Worm (Caenorhabditis elegans) whole organism, L4 larva: ENCODE measurements around the gene F41G3.21.

Experiments used
- F26F4.8 ChIP-seq: fragments of 200-800 bp; sonication (Bioruptor generic); conservative IDR thresholded peaks from 2 replicates; pipeline ENCODE4 v1.3.6; 2022; ENCODE audit warnings: missing genetic modification characterization, missing compliant biosample characterization
- F37D6.2 ChIP-seq: sonication (generic microtip); optimal IDR thresholded peaks from 2 replicates; lab custom pipeline; 2016; ENCODE audit warnings: mild to moderate bottlenecking, missing genetic modification characterization, missing compliant biosample characterization
- F44E2.7 ChIP-seq: fragments of 200-800 bp; sonication (Bioruptor generic); IDR thresholded peaks from 2 replicates; pipeline ENCODE4 v2.1.2; 2022; ENCODE audit warnings: missing genetic modification characterization, missing compliant biosample characterization
- F49E8.2 ChIP-seq: sonication (generic microtip); optimal IDR thresholded peaks from 2 replicates; lab custom pipeline; 2016; ENCODE audit warnings: missing compliant biosample characterization, mild to moderate bottlenecking, missing genetic modification characterization, borderline replicate concordance
- R02D3.7 ChIP-seq: fragments of 150-350 bp; sonication (generic microtip); optimal IDR thresholded peaks from 3 replicates; lab custom pipeline; 2014; ENCODE audit warnings: missing biosample characterization, missing genetic modification characterization
- Y105C5A.15 ChIP-seq: fragments of 200-800 bp; sonication (Bioruptor generic); IDR thresholded peaks from 2 replicates; pipeline ENCODE4 v1.3.6; 2022; ENCODE audit warnings: missing genetic modification characterization, missing compliant biosample characterization
- Y5F2A.4 ChIP-seq: fragments of 200-800 bp; sonication (Bioruptor generic); optimal IDR thresholded peaks from 2 replicates; lab custom pipeline; 2018; ENCODE audit warnings: mild to moderate bottlenecking, missing genetic modification characterization, missing compliant biosample characterization
- aha-1 ChIP-seq: fragments of 150-350 bp; peaks from one replicate; lab custom pipeline; 2014; ENCODE audit warnings: missing biosample characterization, missing genetic modification characterization
- ama-1 ChIP-seq: fragments of 150-350 bp; optimal IDR thresholded peaks from 2 replicates; lab custom pipeline; 2014; ENCODE audit warnings: inconsistent platforms, mixed read lengths
- attf-4 ChIP-seq: sonication (generic microtip); optimal IDR thresholded peaks from 3 replicates; lab custom pipeline; 2017; ENCODE audit warnings: missing biosample characterization, missing genetic modification characterization
- ceh-20 ChIP-seq: fragments of 200-800 bp; sonication (Bioruptor generic); IDR thresholded peaks from 2 replicates; pipeline ENCODE4 v1.3.6; 2022; ENCODE audit warnings: missing genetic modification reagents, missing genetic modification characterization, missing compliant biosample characterization
- ceh-32 ChIP-seq: sonication (generic microtip); optimal IDR thresholded peaks from 2 replicates; lab custom pipeline; 2016; ENCODE audit warnings: mild to moderate bottlenecking, missing genetic modification characterization, missing compliant biosample characterization; ENCODE audit not compliant: poor library complexity
- ceh-44 ChIP-seq: fragments of 200-800 bp; sonication (Bioruptor generic); IDR thresholded peaks from 2 replicates; pipeline ENCODE4 v1.3.6; 2022; ENCODE audit warnings: missing genetic modification reagents, missing genetic modification characterization, missing compliant biosample characterization
- ctbp-1 ChIP-seq: fragments of 200-800 bp; sonication (Bioruptor generic); IDR thresholded peaks from 2 replicates; pipeline ENCODE4 v1.3.6; 2022; ENCODE audit warnings: missing genetic modification reagents, missing genetic modification characterization, missing compliant biosample characterization
- daf-12 ChIP-seq: fragments of 150-350 bp; optimal IDR thresholded peaks from 2 replicates; lab custom pipeline; 2014; ENCODE audit warnings: missing biosample characterization, missing genetic modification reagents, missing genetic modification characterization
- daf-16 ChIP-seq, 3 experiments: sonication (generic microtip); optimal IDR thresholded peaks; 2 replicates each; lab custom pipeline; 2016 to 2017; ENCODE audit warnings: missing genetic modification characterization in 3 of 3, missing genetic modification reagents in 3 of 3, mild to moderate bottlenecking in 2 of 3, missing compliant biosample characterization in 2 of 3, missing biosample characterization in 1 of 3, moderate library complexity in 1 of 3
- daf-19 ChIP-seq: fragments of 200-800 bp; sonication (Bioruptor generic); conservative IDR thresholded peaks from 2 replicates; pipeline ENCODE4 v1.3.6; 2022; ENCODE audit warnings: missing genetic modification characterization, missing compliant biosample characterization
- dmd-9 ChIP-seq: fragments of 200-800 bp; sonication (Bioruptor generic); IDR thresholded peaks from 2 replicates; pipeline ENCODE4 v1.3.6; 2022; ENCODE audit warnings: missing genetic modification reagents, missing genetic modification characterization, missing compliant biosample characterization
- dpl-1 ChIP-seq: fragments of 150-350 bp; optimal IDR thresholded peaks from 2 replicates; lab custom pipeline; 2014; ENCODE audit warnings: missing biosample characterization, missing genetic modification reagents, missing genetic modification characterization
- duxl-1 ChIP-seq: sonication (generic microtip); optimal IDR thresholded peaks from 2 replicates; lab custom pipeline; 2016; ENCODE audit warnings: mild to moderate bottlenecking, missing genetic modification characterization, moderate library complexity, missing compliant biosample characterization; ENCODE audit not compliant: poor library complexity
- dve-1 ChIP-seq: sonication (generic microtip); optimal IDR thresholded peaks from 2 replicates; lab custom pipeline; 2017; ENCODE audit warnings: antibody characterized with exemption, mild to moderate bottlenecking, missing genetic modification characterization, missing compliant biosample characterization; ENCODE audit not compliant: insufficient read depth
- egl-43 ChIP-seq: fragments of 200-800 bp; sonication (Bioruptor generic); IDR thresholded peaks from 2 replicates; pipeline ENCODE4 v1.3.6; 2022; ENCODE audit warnings: missing genetic modification reagents, missing genetic modification characterization, missing compliant biosample characterization
- fkh-10 ChIP-seq: fragments of 150-350 bp; optimal IDR thresholded peaks from 2 replicates; lab custom pipeline; 2014; ENCODE audit warnings: missing biosample characterization, missing genetic modification reagents, missing genetic modification characterization
- fos-1 ChIP-seq: fragments of 150-350 bp; optimal IDR thresholded peaks from 2 replicates; lab custom pipeline; 2014; ENCODE audit warnings: missing biosample characterization, missing genetic modification characterization
- hif-1 ChIP-seq, 2 experiments: sonication (generic microtip); optimal IDR thresholded peaks; 2 replicates each; lab custom pipeline; 2016 to 2017; ENCODE audit warnings: missing compliant biosample characterization in 2 of 2, missing genetic modification characterization in 2 of 2, missing genetic modification reagents in 2 of 2, missing genotype in 2 of 2, mild to moderate bottlenecking in 1 of 2
- hlh-30 ChIP-seq: sonication (generic microtip); optimal IDR thresholded peaks from 2 replicates; lab custom pipeline; 2017; ENCODE audit warnings: antibody characterized with exemption, mild to moderate bottlenecking, missing genetic modification characterization, missing compliant biosample characterization; ENCODE audit not compliant: insufficient read depth
- hmg-1.1 ChIP-seq: fragments of 200-800 bp; sonication (Bioruptor generic); IDR thresholded peaks from 2 replicates; pipeline ENCODE4 v1.3.6; 2022; ENCODE audit warnings: missing genetic modification reagents, missing genetic modification characterization, missing compliant biosample characterization
- lim-7 ChIP-seq: fragments of 200-800 bp; sonication (Bioruptor generic); IDR thresholded peaks from 2 replicates; pipeline ENCODE4 v1.3.6; 2022; ENCODE audit warnings: missing genetic modification characterization, missing compliant biosample characterization
- lin-13 ChIP-seq: fragments of 150-350 bp; optimal IDR thresholded peaks from 2 replicates; lab custom pipeline; 2014; ENCODE audit warnings: missing biosample characterization, missing genetic modification reagents, missing genetic modification characterization
- lin-39 ChIP-seq: fragments of 150-350 bp; optimal IDR thresholded peaks from 2 replicates; lab custom pipeline; 2014; ENCODE audit warnings: missing biosample characterization, missing genetic modification reagents, missing genetic modification characterization
- mdt-29 ChIP-seq: fragments of 200-800 bp; sonication (Bioruptor generic); IDR thresholded peaks from 2 replicates; pipeline ENCODE4 v1.3.6; 2022; ENCODE audit warnings: missing genetic modification reagents, missing genetic modification characterization, missing compliant biosample characterization
- nhr-10 ChIP-seq: fragments of 150-350 bp; optimal IDR thresholded peaks from 2 replicates; lab custom pipeline; 2014; ENCODE audit warnings: missing biosample characterization, missing genetic modification characterization
- nhr-237 ChIP-seq: sonication (generic microtip); optimal IDR thresholded peaks from 2 replicates; lab custom pipeline; 2017; ENCODE audit warnings: missing biosample characterization, missing genetic modification characterization
- nhr-28 ChIP-seq: fragments of 150-350 bp; optimal IDR thresholded peaks from 2 replicates; lab custom pipeline; 2014; ENCODE audit warnings: missing biosample characterization, missing genetic modification characterization
- nhr-41 ChIP-seq: fragments of 200-800 bp; sonication (Bioruptor generic); IDR thresholded peaks from 2 replicates; pipeline ENCODE4 v1.3.6; 2022; ENCODE audit warnings: missing genetic modification reagents, missing genetic modification characterization, missing compliant biosample characterization
- nhr-6 ChIP-seq: fragments of 150-350 bp; optimal IDR thresholded peaks from 2 replicates; lab custom pipeline; 2014; ENCODE audit warnings: missing biosample characterization, missing genetic modification characterization
- php-3 ChIP-seq: fragments of 200-800 bp; sonication (Bioruptor generic); IDR thresholded peaks from 2 replicates; pipeline ENCODE4 v1.3.6; 2022; ENCODE audit warnings: missing genetic modification reagents, missing genetic modification characterization, missing compliant biosample characterization
- pqm-1 ChIP-seq: sonication (generic microtip); optimal IDR thresholded peaks from 2 replicates; lab custom pipeline; 2017; ENCODE audit warnings: missing biosample characterization, missing genetic modification characterization
- sdz-12 ChIP-seq: fragments of 200-800 bp; sonication (Bioruptor generic); optimal IDR thresholded peaks from 2 replicates; lab custom pipeline; 2018; ENCODE audit warnings: mild to moderate bottlenecking, missing genetic modification characterization, missing compliant biosample characterization
- snpc-1.2 ChIP-seq: fragments of 200-800 bp; sonication (Bioruptor generic); IDR thresholded peaks from 2 replicates; pipeline ENCODE4 v1.3.6; 2022; ENCODE audit warnings: missing genetic modification reagents, missing genetic modification characterization, missing compliant biosample characterization
- snpc-4 ChIP-seq: fragments of 150-350 bp; optimal IDR thresholded peaks from 2 replicates; lab custom pipeline; 2014; ENCODE audit warnings: missing biosample characterization, missing genetic modification characterization
- spr-1 ChIP-seq: sonication (generic microtip); optimal IDR thresholded peaks from 2 replicates; lab custom pipeline; 2016; ENCODE audit warnings: mild to moderate bottlenecking, missing genetic modification characterization, missing compliant biosample characterization
- tag-97 ChIP-seq: fragments of 200-800 bp; sonication (Bioruptor generic); IDR thresholded peaks from 2 replicates; pipeline ENCODE4 v1.3.6; 2022; ENCODE audit warnings: missing genetic modification characterization, missing compliant biosample characterization
- tra-1 ChIP-seq: fragments of 200-800 bp; sonication (Bioruptor generic); IDR thresholded peaks from 2 replicates; pipeline ENCODE4 v1.3.6; 2022; ENCODE audit warnings: missing genetic modification reagents, missing genetic modification characterization, missing compliant biosample characterization
- unc-39 ChIP-seq: sonication (generic microtip); optimal IDR thresholded peaks from 2 replicates; lab custom pipeline; 2017; ENCODE audit warnings: missing biosample characterization, missing genetic modification characterization
- unc-62 ChIP-seq, 3 experiments: fragments of 150-350 bp in 1 of 3; sonication (generic microtip); optimal IDR thresholded peaks in 2 of 3; peaks in 1 of 3; 1 replicate in 1 of 3; 2 replicates in 2 of 3; lab custom pipeline; 2014 to 2017; ENCODE audit warnings: missing biosample characterization in 3 of 3, missing genetic modification characterization in 3 of 3, missing genetic modification reagents in 3 of 3, missing genotype in 1 of 3
- zag-1 ChIP-seq: fragments of 150-350 bp; optimal IDR thresholded peaks from 2 replicates; lab custom pipeline; 2014; ENCODE audit warnings: missing biosample characterization, missing genetic modification characterization
- ztf-7 ChIP-seq: fragments of 150-350 bp; optimal IDR thresholded peaks from 2 replicates; lab custom pipeline; 2014; ENCODE audit warnings: missing biosample characterization, missing genetic modification characterization

Gene F41G3.21

DNA sequence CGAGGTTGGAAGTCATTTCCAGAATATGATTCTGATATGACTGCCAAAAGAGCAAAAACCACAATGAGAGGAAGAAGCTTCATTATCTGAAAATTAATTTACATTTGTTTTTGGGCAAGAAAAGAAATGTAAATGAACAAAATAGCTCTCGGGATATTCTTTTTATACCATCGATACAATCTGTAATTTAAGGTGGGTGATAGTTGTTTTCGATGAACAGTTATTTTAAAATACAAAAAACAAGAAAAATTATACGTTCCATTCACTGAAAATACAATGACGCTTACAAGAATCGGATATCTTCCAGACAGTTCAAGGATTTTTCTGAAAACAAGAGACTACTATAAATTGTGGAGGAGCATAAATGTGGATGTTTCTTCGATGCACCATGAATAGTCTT is 8.1 kb downstream of the F41G3.21 start, which contains the start of gene ins-15:
TSS of gene ins-15 (minus strand) at position 101 of the 400 bp plus-strand sequence.
- TF ChIP-seq nhr-6 (tag; lab: Kevin White, UChicago) (no peak), nhr-28 (tag; lab: Kevin White, UChicago) (no peak), daf-16 (GFP tag; optimal IDR thresholded peaks at IDR 0.05; lab: Kevin White, UChicago) (no peak), daf-16 (tag; optimal IDR thresholded peaks at IDR 0.05; lab: Kevin White, UChicago) (no peak), F37D6.2 (tag; lab: Kevin White, UChicago) (no peak), lin-39 (no peak), F44E2.7 (no peak), dpl-1 (GFP tag; lab: Kevin White, UChicago) (no peak), ama-1 (no peak), daf-12 (tag; lab: Kevin White, UChicago) (no peak), ceh-20 (GFP tag; lab: Robert Waterston, UW) (no peak)
- TF ChIP-seq, all 104 proteins: peak for 0

DNA sequence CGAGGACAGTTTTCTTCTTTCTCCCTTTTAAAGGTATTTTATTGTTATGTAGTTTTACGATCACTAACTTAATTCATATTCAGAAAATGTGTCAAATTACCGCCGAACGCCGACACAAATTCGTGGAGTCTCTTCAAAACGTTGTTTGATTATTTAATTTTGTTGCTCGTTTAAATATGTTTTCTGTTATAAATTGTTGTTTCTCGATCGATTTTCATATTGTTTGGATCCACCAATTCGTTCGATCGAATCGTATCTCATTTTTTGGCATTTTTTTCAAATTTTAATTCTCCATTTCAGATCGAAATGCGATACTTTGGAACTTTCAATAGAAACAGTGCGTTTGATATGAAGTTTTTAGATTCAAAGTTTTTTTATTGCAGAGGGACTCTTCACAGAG is 10.1 kb downstream of the F41G3.21 start, which contains the start of gene F41G3.6:
TSS of gene F41G3.6 (plus strand) at position 301 of the 400 bp plus-strand sequence.
- no peak for TF ChIP-seq ceh-32 (tag; lab: Kevin White, UChicago)
- no peak for TF ChIP-seq duxl-1 (tag; lab: Kevin White, UChicago)
- no peak for TF ChIP-seq attf-4 (tag; lab: Kevin White, UChicago)
- TF ChIP-seq lin-13 (GFP tag; lab: Kevin White, UChicago), result no peak
- no peak for TF ChIP-seq ztf-7
- no peak for TF ChIP-seq hmg-1.1 (GFP tag; lab: Robert Waterston, UW)
- TF ChIP-seq lin-39, result no peak
- no peak for TF ChIP-seq lim-7 (GFP tag; lab: Robert Waterston, UW)

DNA sequence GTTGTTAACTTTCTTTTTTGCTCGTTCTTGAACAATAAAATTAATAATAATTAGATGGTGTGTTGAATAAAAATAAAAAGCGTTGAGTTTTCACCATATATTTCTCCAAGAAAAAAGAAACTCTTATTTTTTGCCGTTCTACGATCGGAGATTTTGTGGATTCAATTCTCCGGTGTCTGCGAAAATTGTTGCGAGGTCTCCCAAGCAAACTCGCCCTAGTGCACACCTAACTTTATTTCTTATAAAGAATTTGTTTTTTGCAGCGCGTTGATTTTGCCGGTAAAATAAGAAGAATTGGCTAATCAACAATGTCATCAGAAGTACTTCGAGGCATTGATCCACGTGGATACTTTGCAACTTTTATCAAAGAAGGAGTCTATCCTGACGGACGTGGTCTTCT is 11.3 kb downstream of the F41G3.21 start, which contains the start of gene exos-8:
TSS of gene exos-8 (plus strand) at position 264 of the 400 bp plus-strand sequence.
- TF ChIP-seq daf-19 (GFP tag; lab: Robert Waterston, UW) (no peak), nhr-237 (tag; lab: Kevin White, UChicago) (no peak), Y105C5A.15 (GFP tag; lab: Robert Waterston, UW) (no peak), nhr-41 (no peak), aha-1 (no peak), fos-1 (tag; lab: Kevin White, UChicago) (no peak), nhr-6 (tag; lab: Kevin White, UChicago) (no peak), hlh-30 (no peak), spr-1 (no peak), unc-62 (GFP tag; optimal IDR thresholded peaks at IDR 0.05 in 1 of 2; lab: Kevin White, UChicago) (peak in 1 of 2 experiments; percentile 32), unc-62 (tag; optimal IDR thresholded peaks at IDR 0.05; lab: Kevin White, UChicago) (no peak), php-3 (GFP tag; lab: Robert Waterston, UW) (no peak), ama-1 (no peak), R02D3.7 (tag; lab: Kevin White, UChicago) (no peak), tag-97 (GFP tag; lab: Robert Waterston, UW) (no peak), F26F4.8 (GFP tag; lab: Robert Waterston, UW) (no peak), tra-1 (no peak), zag-1 (tag; lab: Kevin White, UChicago) (no peak), dpl-1 (GFP tag; lab: Kevin White, UChicago) (peak; percentile 55), pqm-1 (tag; lab: Kevin White, UChicago) (no peak), Y5F2A.4 (no peak), snpc-1.2 (no peak), F49E8.2 (tag; lab: Kevin White, UChicago) (no peak), ctbp-1 (no peak), ceh-20 (GFP tag; lab: Robert Waterston, UW) (no peak), fkh-10 (GFP tag; lab: Kevin White, UChicago) (no peak), sdz-12 (GFP tag; lab: Kevin White, UChicago) (no peak), hif-1 (tag; optimal IDR thresholded peaks at IDR 0.05; lab: Kevin White, UChicago) (peak in 1 of 2 experiments; percentile 78), egl-43 (GFP tag; lab: Robert Waterston, UW) (no peak), ceh-44 (no peak), unc-39 (tag; lab: Kevin White, UChicago) (no peak), dmd-9 (GFP tag; lab: Robert Waterston, UW) (peak; percentile 51; the same call in 1 of the 2 replicates), mdt-29 (GFP tag; lab: Robert Waterston, UW) (no peak), snpc-4 (tag; lab: Kevin White, UChicago) (no peak), nhr-10 (tag; lab: Kevin White, UChicago) (no peak), dve-1 (tag; lab: Kevin White, UChicago) (no peak)
